Worm (Caenorhabditis elegans): Measurements from ENCODE around the gene K09A11.1.

DNA sequence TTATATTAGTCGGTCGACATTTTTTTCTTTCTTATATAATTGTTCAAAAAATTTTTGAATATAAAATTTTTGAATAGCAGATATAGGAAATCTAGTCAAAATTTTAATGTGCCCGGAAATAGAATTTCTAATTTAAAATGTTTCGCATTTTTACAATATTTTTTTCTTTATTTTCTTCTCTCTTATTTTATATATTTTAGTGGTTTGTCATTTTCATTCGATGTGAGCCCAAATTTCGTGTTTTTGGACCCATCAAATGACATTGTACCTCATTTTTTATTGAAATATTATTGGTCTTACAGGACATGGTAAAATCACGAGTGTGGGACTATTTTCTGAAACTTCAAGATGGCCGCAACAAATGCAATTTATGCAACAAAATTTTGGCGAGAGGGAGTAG, at the start of gene K09A11.1:
- TF ChIP-seq repo-1 (tag; optimal IDR thresholded peaks at IDR 0.05) (no peak), madf-3 (GFP tag; IDR thresholded peaks at IDR 0.05) (no peak), F49E8.2 (tag; optimal IDR thresholded peaks at IDR 0.05; ENCODE audit: insufficient read depth) (no peak), lin-26 (GFP tag; IDR thresholded peaks at IDR 0.05) (no peak), unc-62 (GFP tag; optimal IDR thresholded peaks at IDR 0.05) (no peak), F57C9.4 (tag; optimal IDR thresholded peaks at IDR 0.05) (no peak)

Measured in whole organism, young adult.